Worm (Caenorhabditis elegans) whole organism, late embryonic: ENCODE results near the gene K09D9.3.

Experiments
- hlh-13 ChIP-seq: fragments of 200-800 bp; sonication (Bioruptor generic); optimal IDR thresholded peaks from 2 replicates; lab custom pipeline; 2018; ENCODE audit warnings: mild to moderate bottlenecking, missing genetic modification characterization, missing compliant biosample characterization
- odd-2 ChIP-seq: sonication (generic microtip); optimal IDR thresholded peaks from 2 replicates; lab custom pipeline; 2017; ENCODE audit warnings: antibody characterized with exemption, mild to moderate bottlenecking, missing genetic modification characterization, missing compliant biosample characterization
- pqm-1 ChIP-seq: sonication (generic microtip); optimal IDR thresholded peaks from 2 replicates; lab custom pipeline; 2016; ENCODE audit warnings: missing genetic modification characterization, missing compliant biosample characterization
- unc-86 ChIP-seq: sonication (generic microtip); optimal IDR thresholded peaks from 2 replicates; lab custom pipeline; 2016; ENCODE audit warnings: missing genetic modification characterization, missing compliant biosample characterization

DNA sequence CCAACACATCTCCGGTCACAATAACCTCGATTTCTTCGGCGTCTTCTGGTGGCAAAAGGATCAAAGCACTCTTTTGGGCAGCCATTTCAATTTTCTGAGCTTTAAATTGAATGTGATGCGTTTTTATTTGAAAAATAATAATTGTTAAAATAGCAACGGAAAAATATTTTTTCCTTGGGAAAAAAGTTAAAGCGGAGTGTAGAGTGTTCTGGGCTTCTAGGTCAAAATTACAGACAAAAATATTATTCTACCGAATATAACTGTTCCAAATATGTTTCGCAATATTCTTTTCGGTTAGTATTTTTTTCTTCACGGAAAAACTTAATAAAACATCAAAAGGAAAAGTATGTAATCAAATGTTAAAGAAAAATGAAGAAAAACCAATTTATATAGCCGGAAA, 35.7 kb downstream of the K09D9.3 start, which contains the start of gene djr-1.2:
- no peak for TF ChIP-seq pqm-1 (tag; lab: Kevin White, UChicago)
- TF ChIP-seq unc-86, result no peak
- TF ChIP-seq odd-2 (tag; lab: Kevin White, UChicago), result no peak
- TF ChIP-seq hlh-13 (GFP tag; lab: Kevin White, UChicago), result no peak
